Worm (Caenorhabditis elegans) whole organism, young adult: ENCODE data around the gene vps-60.

Experiments
- F22D6.2 ChIP-seq: sonication (generic microtip); optimal IDR thresholded peaks from 2 replicates; lab custom pipeline; 2016; ENCODE audit warnings: mild to moderate bottlenecking, missing genetic modification characterization, missing compliant biosample characterization
- F57C9.4 ChIP-seq: sonication (generic microtip); optimal IDR thresholded peaks from 2 replicates; lab custom pipeline; 2017; ENCODE audit warnings: mild to moderate bottlenecking, missing genetic modification characterization, missing compliant biosample characterization
- Y95B8A.8 ChIP-seq: fragments of 200-800 bp; sonication (Bioruptor generic); IDR thresholded peaks from 2 replicates; pipeline ENCODE4 v1.3.6; 2022; ENCODE audit warnings: missing genetic modification reagents, missing genetic modification characterization, missing compliant biosample characterization
- aptf-2 ChIP-seq: fragments of 200-800 bp; sonication (Bioruptor generic); conservative IDR thresholded peaks from 2 replicates; pipeline ENCODE4 v1.3.6; 2022; ENCODE audit warnings: missing genetic modification reagents, missing genetic modification characterization, missing compliant biosample characterization
- atf-7 ChIP-seq: sonication (generic microtip); optimal IDR thresholded peaks from 2 replicates; lab custom pipeline; 2017; ENCODE audit warnings: mild to moderate bottlenecking, missing genetic modification characterization, missing compliant biosample characterization
- ceh-100 ChIP-seq: fragments of 200-800 bp; sonication (Bioruptor generic); IDR thresholded peaks from 2 replicates; pipeline ENCODE4 v1.3.6; 2022; ENCODE audit warnings: missing genetic modification reagents, missing genetic modification characterization, missing compliant biosample characterization
- chd-7 ChIP-seq: sonication (generic microtip); optimal IDR thresholded peaks from 2 replicates; lab custom pipeline; 2016; ENCODE audit warnings: mild to moderate bottlenecking, missing genetic modification characterization, moderate library complexity, missing compliant biosample characterization
- egl-18 ChIP-seq: fragments of 200-800 bp; sonication (Bioruptor generic); IDR thresholded peaks from 2 replicates; pipeline ENCODE4 v1.3.6; 2022; ENCODE audit warnings: missing genetic modification reagents, missing genetic modification characterization, missing compliant biosample characterization
- let-526 ChIP-seq: fragments of 200-800 bp; sonication (Bioruptor generic); IDR thresholded peaks from 2 replicates; pipeline ENCODE4 v1.3.6; 2022; ENCODE audit warnings: missing genetic modification reagents, missing genetic modification characterization, missing compliant biosample characterization
- mcd-1 ChIP-seq: fragments of 200-800 bp; sonication (Bioruptor generic); IDR thresholded peaks from 2 replicates; pipeline ENCODE4 v1.3.6; 2022; ENCODE audit warnings: missing genetic modification reagents, missing genetic modification characterization, missing compliant biosample characterization
- snpc-1.1 ChIP-seq: sonication (generic microtip); optimal IDR thresholded peaks from 2 replicates; lab custom pipeline; 2017; ENCODE audit warnings: missing genetic modification characterization, mild to moderate bottlenecking, missing compliant biosample characterization, antibody characterized with exemption, moderate library complexity, missing genotype, missing genetic modification reagents; ENCODE audit not compliant: insufficient read depth
- snpc-3.4 ChIP-seq: sonication (generic microtip); optimal IDR thresholded peaks from 2 replicates; lab custom pipeline; 2017; ENCODE audit warnings: missing genetic modification characterization, mild to moderate bottlenecking, missing compliant biosample characterization, antibody characterized with exemption, moderate library complexity, missing genotype, missing genetic modification reagents
- snpc-4 ChIP-seq, 5 experiments: fragments of 150-350 bp in 1 of 5; sonication (generic microtip) in 4 of 5; optimal IDR thresholded peaks; 2 replicates each; lab custom pipeline; 2014 to 2018; ENCODE audit warnings: missing genetic modification characterization in 5 of 5, missing biosample characterization in 3 of 5, antibody characterized with exemption in 2 of 5, mild to moderate bottlenecking in 2 of 5, missing compliant biosample characterization in 2 of 5, missing genotype in 2 of 5, moderate library complexity in 2 of 5, missing genetic modification reagents in 1 of 5
- somi-1 ChIP-seq: fragments of 200-800 bp; sonication (Bioruptor generic); optimal IDR thresholded peaks from 2 replicates; lab custom pipeline; 2018; ENCODE audit warnings: mild to moderate bottlenecking, missing genetic modification characterization, missing compliant biosample characterization
- tbx-9 ChIP-seq: sonication (generic microtip); optimal IDR thresholded peaks from 2 replicates; lab custom pipeline; 2016; ENCODE audit warnings: borderline replicate concordance, missing genetic modification characterization, inconsistent platforms, missing compliant biosample characterization
- tlf-1 ChIP-seq: fragments of 200-800 bp; sonication (Bioruptor generic); optimal IDR thresholded peaks from 2 replicates; lab custom pipeline; 2018; ENCODE audit warnings: mild to moderate bottlenecking, missing genetic modification characterization, missing compliant biosample characterization
- zim-3 ChIP-seq: sonication (generic microtip); optimal IDR thresholded peaks from 2 replicates; lab custom pipeline; 2017; ENCODE audit warnings: mild to moderate bottlenecking, missing genetic modification characterization, moderate library complexity, missing compliant biosample characterization
- ztf-3 ChIP-seq: fragments of 200-800 bp; sonication (Bioruptor generic); optimal IDR thresholded peaks from 2 replicates; lab custom pipeline; 2018; ENCODE audit warnings: mild to moderate bottlenecking, missing genetic modification characterization, missing compliant biosample characterization

Gene vps-60

DNA sequence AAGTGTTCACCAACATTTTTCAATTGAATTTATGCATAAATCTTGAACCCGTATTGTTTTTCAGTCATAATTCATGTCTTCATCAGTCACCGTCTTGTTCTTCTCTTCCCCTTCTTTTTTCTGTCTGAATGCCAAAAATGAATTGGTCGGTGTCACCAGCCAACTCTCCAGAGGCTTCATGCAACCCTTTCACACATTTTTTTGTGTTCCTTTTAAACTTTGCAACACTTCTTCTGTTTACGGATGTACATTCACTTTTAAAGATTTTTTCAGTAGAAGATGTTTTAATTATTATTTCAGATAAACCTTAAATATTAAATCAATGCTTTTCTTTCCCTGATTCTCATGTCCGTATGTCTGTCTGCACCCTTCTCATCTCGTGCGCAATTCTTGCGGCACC, 45.0 kb downstream of the vps-60 start, which contains the start of gene acr-16:
Gene acr-16, plus strand, starts transcription at position 301 of the 400 bp plus-strand sequence.
- TF ChIP-seq F22D6.2 (tag; lab: Kevin White, UChicago) = no peak
- no peak for TF ChIP-seq chd-7 (tag; lab: Kevin White, UChicago)
- no peak for TF ChIP-seq somi-1
- TF ChIP-seq Y95B8A.8 (GFP tag; lab: Robert Waterston, UW) = no peak
- no peak for TF ChIP-seq aptf-2 (GFP tag; lab: Robert Waterston, UW)
- TF ChIP-seq egl-18 = no peak
- no peak for TF ChIP-seq let-526 (GFP tag; lab: Robert Waterston, UW)

DNA sequence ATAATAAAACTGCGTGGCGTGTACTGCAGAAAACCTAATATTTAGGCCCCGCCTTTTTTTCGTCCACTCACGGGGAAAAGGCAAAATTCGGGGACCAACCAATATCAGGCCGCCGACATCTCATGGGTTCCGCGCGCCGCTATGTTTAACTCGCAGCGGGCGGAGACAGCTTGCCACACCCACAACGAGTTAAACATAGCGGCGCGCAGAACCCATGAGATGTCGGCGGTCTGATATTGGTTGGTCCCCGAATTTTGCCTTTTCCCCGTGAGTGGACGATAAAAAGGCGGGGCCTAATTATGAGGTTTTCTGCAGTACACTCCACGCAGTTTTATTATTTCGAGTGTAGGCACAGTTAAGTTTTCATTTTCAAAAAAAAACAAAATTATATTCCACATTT, 47.1 kb downstream of the vps-60 start:
- TF ChIP-seq snpc-3.4 (tag; lab: Kevin White, UChicago) = peak; percentile 6
- peak; percentile 35 for TF ChIP-seq snpc-1.1
- TF ChIP-seq snpc-4 (GFP tag; optimal IDR thresholded peaks at IDR 0.05; lab: Kevin White, UChicago) = peak; percentile 27
- peak in 3 of 4 experiments; percentile 38 to 94 (median 86) for TF ChIP-seq snpc-4 (tag; optimal IDR thresholded peaks at IDR 0.05; lab: Kevin White, UChicago)

- TF ChIP-seq tlf-1 (GFP tag; lab: Kevin White, UChicago) (no peak), tbx-9 (tag; lab: Kevin White, UChicago) (no peak), ceh-100 (GFP tag; lab: Robert Waterston, UW) (no peak), zim-3 (no peak), mcd-1 (GFP tag; lab: Robert Waterston, UW) (no peak), atf-7 (tag; lab: Kevin White, UChicago) (no peak), ztf-3 (no peak), F57C9.4 (tag; lab: Kevin White, UChicago) (no peak)
These were observed 50.0 kb downstream of the vps-60 start for ce11 chrV:8555955-8556354.
